Worm (Caenorhabditis elegans) whole organism, midembryonic: ENCODE data around the gene nstp-6.

Source experiments
- T22C8.4 ChIP-seq: fragments of 200-800 bp; sonication (Bioruptor generic); IDR thresholded peaks from 2 replicates; pipeline ENCODE4 v1.3.6; 2022; ENCODE audit warnings: missing genetic modification characterization, missing compliant biosample characterization
- cog-1 ChIP-seq: sonication (generic microtip); optimal IDR thresholded peaks from 2 replicates; lab custom pipeline; 2016; ENCODE audit warnings: missing genetic modification characterization, missing compliant biosample characterization
- flt-1 ChIP-seq: fragments of 200-800 bp; sonication (Bioruptor generic); IDR thresholded peaks from 2 replicates; pipeline ENCODE4 v1.3.6; 2022; ENCODE audit warnings: missing genetic modification characterization, missing compliant biosample characterization
- klf-2 ChIP-seq: fragments of 200-800 bp; sonication (Bioruptor generic); conservative IDR thresholded peaks from 2 replicates; pipeline ENCODE4 v1.3.6; 2022; ENCODE audit warnings: missing genetic modification reagents, missing genetic modification characterization, missing compliant biosample characterization
- med-1 ChIP-seq: sonication (generic microtip); optimal IDR thresholded peaks from 2 replicates; lab custom pipeline; 2017; ENCODE audit warnings: missing genetic modification characterization, mild to moderate bottlenecking, missing compliant biosample characterization, antibody characterized with exemption, missing genetic modification reagents; ENCODE audit not compliant: insufficient read depth
- ref-1 ChIP-seq: fragments of 200-800 bp; sonication (Bioruptor generic); conservative IDR thresholded peaks from 2 replicates; pipeline ENCODE4 v1.3.6; 2022; ENCODE audit warnings: missing genetic modification reagents, missing genetic modification characterization, missing compliant biosample characterization
- tab-1 ChIP-seq: fragments of 200-800 bp; sonication (Bioruptor generic); IDR thresholded peaks from 2 replicates; pipeline ENCODE4 v1.3.6; 2022; ENCODE audit warnings: missing genetic modification characterization, missing compliant biosample characterization
- ztf-23 ChIP-seq: fragments of 200-800 bp; sonication (Bioruptor generic); IDR thresholded peaks from 2 replicates; pipeline ENCODE4 v1.3.6; 2022; ENCODE audit warnings: missing genetic modification reagents, missing genetic modification characterization, missing compliant biosample characterization
- ztf-29 ChIP-seq: fragments of 200-800 bp; sonication (Bioruptor generic); IDR thresholded peaks from 2 replicates; pipeline ENCODE4 v1.3.6; 2022; ENCODE audit warnings: missing genetic modification reagents, missing genetic modification characterization, missing compliant biosample characterization

DNA sequence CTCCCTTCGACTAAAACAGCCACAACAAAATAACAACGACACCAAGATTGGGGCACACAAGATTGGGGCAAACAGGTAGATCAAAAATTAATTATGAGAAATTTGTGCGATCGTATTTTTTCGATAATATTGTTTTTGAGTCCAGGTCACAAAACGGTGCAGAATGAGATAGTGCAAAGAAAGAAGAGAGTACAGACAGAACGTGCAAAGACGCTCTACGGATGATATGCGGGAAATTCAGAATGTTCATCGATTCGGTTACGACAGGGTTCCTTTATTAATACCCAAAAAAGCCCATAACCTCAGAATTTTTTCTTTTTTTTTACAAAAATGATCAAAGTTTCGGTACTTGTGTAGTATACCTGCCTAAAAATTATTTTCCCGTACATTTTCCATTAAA, 8.1 kb downstream of the nstp-6 start:
- TF ChIP-seq ztf-29 (no peak), med-1 (GFP tag; lab: Kevin White, UChicago) (no peak), flt-1 (no peak), T22C8.4 (GFP tag; lab: Robert Waterston, UW) (no peak), tab-1 (GFP tag; lab: Robert Waterston, UW) (no peak), klf-2 (GFP tag; lab: Robert Waterston, UW) (no peak), ztf-23 (GFP tag; lab: Robert Waterston, UW) (no peak), ref-1 (GFP tag; lab: Robert Waterston, UW) (no peak), cog-1 (no peak)
